Worm (Caenorhabditis elegans) whole organism, late embryonic: Measurements from ENCODE around the gene F13E6.2.

ENCODE experiments used
- F13H6.1 ChIP-seq: sonication (generic microtip); optimal IDR thresholded peaks from 2 replicates; lab custom pipeline; 2016; ENCODE audit warnings: missing genetic modification characterization, missing compliant biosample characterization
- ahr-1 ChIP-seq: sonication (generic microtip); optimal IDR thresholded peaks from 2 replicates; lab custom pipeline; 2016; ENCODE audit warnings: missing genetic modification characterization, missing compliant biosample characterization
- ama-1 ChIP-seq: fragments of 150-350 bp; optimal IDR thresholded peaks from 2 replicates; lab custom pipeline; 2014
- ceh-18 ChIP-seq: sonication (generic microtip); optimal IDR thresholded peaks from 2 replicates; lab custom pipeline; 2016; ENCODE audit warnings: missing genetic modification characterization, missing compliant biosample characterization
- ceh-31 ChIP-seq: sonication (generic microtip); optimal IDR thresholded peaks from 2 replicates; lab custom pipeline; 2016; ENCODE audit warnings: missing genetic modification characterization, missing compliant biosample characterization
- ceh-34 ChIP-seq: sonication (generic microtip); optimal IDR thresholded peaks from 2 replicates; lab custom pipeline; 2016; ENCODE audit warnings: mild to moderate bottlenecking, missing genetic modification characterization, missing compliant biosample characterization
- ceh-45 ChIP-seq: fragments of 200-800 bp; sonication (Bioruptor generic); IDR thresholded peaks from 2 replicates; pipeline ENCODE4 v1.3.6; 2022; ENCODE audit warnings: missing genetic modification reagents, missing genetic modification characterization, missing compliant biosample characterization
- ceh-9 ChIP-seq: sonication (generic microtip); optimal IDR thresholded peaks from 2 replicates; lab custom pipeline; 2016; ENCODE audit warnings: mild to moderate bottlenecking, missing genetic modification characterization, inconsistent platforms, missing compliant biosample characterization
- dmd-4 ChIP-seq: sonication (generic microtip); optimal IDR thresholded peaks from 2 replicates; lab custom pipeline; 2016; ENCODE audit warnings: borderline replicate concordance, missing genetic modification characterization, missing compliant biosample characterization
- elt-2 ChIP-seq: sonication (generic microtip); optimal IDR thresholded peaks from 2 replicates; lab custom pipeline; 2016; ENCODE audit warnings: missing genetic modification reagents, missing genetic modification characterization, missing compliant biosample characterization
- hlh-30 ChIP-seq: sonication (generic microtip); optimal IDR thresholded peaks from 2 replicates; lab custom pipeline; 2017; ENCODE audit warnings: antibody characterized with exemption, missing genetic modification characterization, missing compliant biosample characterization; ENCODE audit not compliant: insufficient read depth
- hlh-8 ChIP-seq: sonication (generic microtip); optimal IDR thresholded peaks from 2 replicates; lab custom pipeline; 2016; ENCODE audit warnings: missing genotype, missing genetic modification characterization, missing compliant biosample characterization
- lim-6 ChIP-seq: sonication (generic microtip); optimal IDR thresholded peaks from 2 replicates; lab custom pipeline; 2016; ENCODE audit warnings: missing genetic modification characterization, missing compliant biosample characterization
- nfya-1 ChIP-seq: sonication (generic microtip); optimal IDR thresholded peaks from 2 replicates; lab custom pipeline; 2017; ENCODE audit warnings: missing genetic modification characterization, mild to moderate bottlenecking, missing compliant biosample characterization, antibody characterized with exemption, moderate library complexity
- pat-9 ChIP-seq: fragments of 200-800 bp; sonication (Bioruptor generic); optimal IDR thresholded peaks from 2 replicates; lab custom pipeline; 2018; ENCODE audit warnings: mild to moderate bottlenecking, missing genetic modification characterization, moderate library complexity, missing compliant biosample characterization
- pax-1 ChIP-seq: fragments of 150-350 bp; optimal IDR thresholded peaks from 2 replicates; lab custom pipeline; 2014; ENCODE audit warnings: missing biosample characterization, missing genetic modification characterization
- pha-2 ChIP-seq: sonication (generic microtip); optimal IDR thresholded peaks from 2 replicates; lab custom pipeline; 2017; ENCODE audit warnings: mild to moderate bottlenecking, missing genetic modification characterization, missing compliant biosample characterization
- pha-4 ChIP-seq: fragments of 150-350 bp; optimal IDR thresholded peaks from 2 replicates; lab custom pipeline; 2018; ENCODE audit warnings: missing biosample characterization, missing genetic modification reagents, missing genetic modification characterization
- ref-2 ChIP-seq: sonication (generic microtip); optimal IDR thresholded peaks from 2 replicates; lab custom pipeline; 2016; ENCODE audit warnings: missing genetic modification characterization, missing compliant biosample characterization
- tbx-2 ChIP-seq: sonication (generic microtip); optimal IDR thresholded peaks from 2 replicates; lab custom pipeline; 2016; ENCODE audit warnings: missing genetic modification characterization, missing compliant biosample characterization
- unc-42 ChIP-seq: sonication (generic microtip); optimal IDR thresholded peaks from 2 replicates; lab custom pipeline; 2016; ENCODE audit warnings: missing genotype, missing genetic modification characterization, missing compliant biosample characterization
- unc-55 ChIP-seq: sonication (generic microtip); optimal IDR thresholded peaks from 2 replicates; lab custom pipeline; 2017; ENCODE audit warnings: missing biosample characterization, missing genetic modification reagents, missing genetic modification characterization
- zip-5 ChIP-seq: sonication (generic microtip); optimal IDR thresholded peaks from 2 replicates; lab custom pipeline; 2016; ENCODE audit warnings: missing genetic modification characterization, missing compliant biosample characterization

The F13E6.2 gene

ce11 chrX:10624157-10624623 is 49.9 kb downstream of the F13E6.2 start, which contains the start of gene abl-1:
Gene abl-1, minus strand, starts transcription at chrX:10624207.
- peak; percentile 14 for TF ChIP-seq elt-2 (tag; lab: Kevin White, UChicago)
- no peak for TF ChIP-seq ceh-45 (GFP tag; lab: Robert Waterston, UW)
- TF ChIP-seq pax-1 (tag; lab: Kevin White, UChicago): no peak
- no peak for TF ChIP-seq ahr-1
- no peak for TF ChIP-seq ceh-9 (tag; lab: Kevin White, UChicago)
- peak; percentile 53 for TF ChIP-seq nfya-1
- peak; percentile 37 for TF ChIP-seq ceh-31
- TF ChIP-seq tbx-2 (tag; lab: Kevin White, UChicago): peak; percentile 10
- no peak for TF ChIP-seq lim-6

ce11 chrX:10623119-10623518 is 51.0 kb downstream of the F13E6.2 start:
- peak; percentile 59 for TF ChIP-seq hlh-30
- peak; percentile 25 for TF ChIP-seq ref-2
- TF ChIP-seq ceh-45 (GFP tag; lab: Robert Waterston, UW): no peak
- peak; percentile 1 for TF ChIP-seq ceh-34
- TF ChIP-seq unc-55 (GFP tag; lab: Kevin White, UChicago): peak; percentile 23
- peak; percentile 19 for TF ChIP-seq tbx-2 (tag; lab: Kevin White, UChicago)
- TF ChIP-seq pha-4 (tag; lab: Kevin White, UChicago): no peak

- TF ChIP-seq lim-6 (no peak), pat-9 (tag; lab: Kevin White, UChicago) (no peak), unc-42 (peak; percentile 56)
Observed at ce11 chrX:10622607-10623006, 51.5 kb downstream of the F13E6.2 start.

- TF ChIP-seq unc-42 (peak; percentile 79), zip-5 (tag; lab: Kevin White, UChicago) (no peak)
Observed at ce11 chrX:10619554-10620199, 54.4 kb downstream of the F13E6.2 start.

ce11 chrX:10618619-10619130 is 55.4 kb downstream of the F13E6.2 start:
- no peak for TF ChIP-seq ama-1 (lab: Kevin White, UChicago)
- TF ChIP-seq tbx-2 (tag; lab: Kevin White, UChicago): peak; percentile 9
- no peak for TF ChIP-seq dmd-4 (tag; lab: Kevin White, UChicago)
- no peak for TF ChIP-seq pha-2 (tag; lab: Kevin White, UChicago)
- TF ChIP-seq hlh-8 (tag; lab: Kevin White, UChicago): no peak
- peak; percentile 43 for TF ChIP-seq ceh-18
- TF ChIP-seq F13H6.1 (tag; lab: Kevin White, UChicago): no peak
